Fruit fly (Drosophila melanogaster): ENCODE measurements around the gene ttk.

Gene ttk

DNA sequence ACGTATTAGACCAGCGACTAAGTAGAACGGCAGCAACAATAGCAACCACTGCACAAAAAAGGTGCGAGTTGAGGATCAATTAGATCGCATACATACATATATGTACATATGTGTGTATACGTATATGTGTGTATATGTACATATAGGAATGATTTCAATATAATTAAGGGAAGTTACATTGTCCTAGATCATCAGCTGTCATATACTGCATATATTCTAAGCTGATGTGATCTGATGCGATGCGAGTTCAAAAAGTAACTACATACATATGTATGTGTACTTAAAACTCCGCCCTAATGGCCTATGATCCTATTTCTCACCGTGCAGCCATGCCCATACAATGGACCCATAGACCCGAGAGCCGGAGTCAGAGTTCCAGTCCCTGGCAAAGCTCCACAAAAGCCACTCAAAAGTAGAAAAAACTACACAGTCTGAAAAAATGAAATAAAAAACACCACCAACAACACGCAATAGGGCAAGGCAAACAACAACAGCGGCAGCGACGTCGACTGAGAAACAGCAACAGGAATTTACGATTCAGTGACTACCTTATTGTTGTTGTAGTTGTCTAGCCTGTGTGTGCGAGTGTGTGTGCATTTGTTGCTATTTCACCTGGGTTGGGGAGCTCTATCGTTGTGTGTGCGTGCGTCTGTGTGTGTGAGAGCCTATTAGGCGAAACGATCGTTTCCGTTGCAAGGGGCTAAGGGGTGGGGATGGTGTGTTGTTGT lies 9.7 kb downstream of the ttk start (continued):
- TF ChIP-seq Dfd (GFP tag; optimal IDR thresholded peaks at IDR 0.05) (no peak), gro (GFP tag; optimal IDR thresholded peaks at IDR 0.05) (no peak), Vsx1 (GFP tag; optimal IDR thresholded peaks at IDR 0.05) (no peak), Dp (GFP tag; optimal IDR thresholded peaks at IDR 0.05) (no peak), CG7556 (GFP tag; optimal IDR thresholded peaks at IDR 0.05) (peak; percentile 38), CG5180 (GFP tag; optimal IDR thresholded peaks at IDR 0.05) (no peak), wek (GFP tag; optimal IDR thresholded peaks at IDR 0.05) (no peak), CG11247 (GFP tag; IDR thresholded peaks at IDR 0.05) (no peak), stc (GFP tag; IDR thresholded peaks at IDR 0.05) (no peak), Hr39 (optimal IDR thresholded peaks at IDR 0.05) (no peak), CG18476 (GFP tag; optimal IDR thresholded peaks at IDR 0.05) (no peak), CG12942 (GFP tag; optimal IDR thresholded peaks at IDR 0.05) (no peak), tin (GFP tag; optimal IDR thresholded peaks at IDR 0.05) (no peak), Hr78 (GFP tag; optimal IDR thresholded peaks at IDR 0.05) (no peak), hb (GFP tag; IDR thresholded peaks at IDR 0.05; ENCODE audit: partially characterized antibody) (no peak), CG12071 (GFP tag; optimal IDR thresholded peaks at IDR 0.05) (no peak), CG4424 (GFP tag; optimal IDR thresholded peaks at IDR 0.05) (peak; percentile 8), HLH54F (GFP tag; optimal IDR thresholded peaks at IDR 0.05) (no peak), Trl (optimal IDR thresholded peaks at IDR 0.05) (peak in 1 of 2 experiments; percentile 24), Trl (GFP tag; optimal IDR thresholded peaks at IDR 0.05) (no peak), CHES-1-like (GFP tag; optimal IDR thresholded peaks at IDR 0.05) (no peak), CG9932 (GFP tag; IDR thresholded peaks at IDR 0.05) (peak; percentile 7; the same call in 1 of the 2 replicates), NC2β (GFP tag; optimal IDR thresholded peaks at IDR 0.05) (no peak), Med (GFP tag) (peak; percentile 81), Pdp1 (GFP tag; optimal IDR thresholded peaks at IDR 0.05) (peak in 1 of 2 experiments; percentile 32), Asciz (GFP tag; optimal IDR thresholded peaks at IDR 0.05) (no peak), bbx (GFP tag; IDR thresholded peaks at IDR 0.05; ENCODE audit: partially characterized antibody) (no peak), dmrt99B (tag; optimal IDR thresholded peaks at IDR 0.05) (peak; percentile 21), CG31388 (GFP tag; optimal IDR thresholded peaks at IDR 0.05) (no peak), croc (GFP tag; conservative IDR thresholded peaks at IDR 0.05) (peak; percentile 13; the same call in 1 of the 3 replicates), Neu2 (GFP tag; optimal IDR thresholded peaks at IDR 0.05; ENCODE audit: borderline replicate concordance) (no peak), Camta (GFP tag; optimal IDR thresholded peaks at IDR 0.05) (peak; percentile 29), CG1603 (tag; optimal IDR thresholded peaks at IDR 0.05) (peak; percentile 51), CG2120 (GFP tag; optimal IDR thresholded peaks at IDR 0.05) (peak; percentile 22), CG17829 (tag; optimal IDR thresholded peaks at IDR 0.05) (no peak), Dip2 (GFP tag; IDR thresholded peaks at IDR 0.05) (no peak), kni (GFP tag; optimal IDR thresholded peaks at IDR 0.05) (peak; percentile 55), zen2 (GFP tag; IDR thresholded peaks at IDR 0.05; ENCODE audit: partially characterized antibody) (no peak), ken (GFP tag; IDR thresholded peaks at IDR 0.05) (no peak), CG10654 (GFP tag; optimal IDR thresholded peaks at IDR 0.05) (no peak), abd-A (tag; optimal IDR thresholded peaks at IDR 0.05) (peak; percentile 20), CG6765 (GFP tag; optimal IDR thresholded peaks at IDR 0.05) (peak; percentile 27), Deaf1 (tag; optimal IDR thresholded peaks at IDR 0.05) (peak; percentile 53), CG9727 (GFP tag; optimal IDR thresholded peaks at IDR 0.05) (peak; percentile 46), CG6272 (GFP tag; IDR thresholded peaks at IDR 0.05) (no peak), pb (GFP tag; optimal IDR thresholded peaks at IDR 0.05) (no peak), CG7271 (tag; optimal IDR thresholded peaks at IDR 0.05) (no peak), ssp (GFP tag; IDR thresholded peaks at IDR 0.05) (no peak), CG6689 (GFP tag; IDR thresholded peaks at IDR 0.05) (peak; percentile 51), Jarid2 (GFP tag; optimal IDR thresholded peaks at IDR 0.05) (peak; percentile 6)

All from whole organism, embryonic.